Worm (Caenorhabditis elegans): ENCODE measurements around the gene srd-55.
"Not testable (repeated sequence)": the region's sequence is repeated elsewhere in the genome, so short reads cannot be mapped to it uniquely, and the experiment has no call there.

DNA sequence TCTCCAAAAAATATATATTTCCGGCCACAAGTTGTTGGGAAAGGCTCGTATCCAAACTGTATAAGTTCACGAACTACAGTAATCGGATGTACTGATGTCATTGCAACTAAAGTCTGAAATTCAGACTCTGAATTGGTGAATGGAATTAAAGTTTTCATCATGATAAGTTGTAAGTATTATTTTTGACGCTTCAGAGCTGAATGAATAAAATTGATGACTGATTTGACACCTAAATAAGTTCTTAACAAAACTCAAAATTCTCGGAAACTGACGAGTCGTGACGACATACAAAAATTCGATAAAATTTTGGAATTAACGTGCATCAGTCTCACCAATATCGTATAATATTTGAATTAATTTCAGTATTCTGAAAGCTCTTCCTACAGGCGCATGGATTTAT, 38.1 kb upstream of the srd-55 start, which contains the start of gene F43E2.11:
- TF ChIP-seq snpc-4 (GFP tag; optimal IDR thresholded peaks at IDR 0.05); snpc-4 (tag; optimal IDR thresholded peaks at IDR 0.05); chd-7 (tag; optimal IDR thresholded peaks at IDR 0.05); hsf-1 (GFP tag; IDR thresholded peaks at IDR 0.05); ama-1 (optimal IDR thresholded peaks at IDR 0.05); ama-1 (GFP tag; optimal IDR thresholded peaks at IDR 0.05); T26A5.8 (tag; optimal IDR thresholded peaks at IDR 0.05); ztf-18 (tag; optimal IDR thresholded peaks at IDR 0.05): not testable (repeated sequence)

Data from whole organism, young adult.